Fruit fly (Drosophila melanogaster): ENCODE data around the gene CG42557.
A peak's percentile ranks its signal among the peaks of the same experiment; 100 is the strongest.

Gene CG42557

dm6 chr3R:29978595-29978994 is 45.5 kb downstream of the CG42557 start (continued):
- TF ChIP-seq CG11085 (GFP tag; IDR thresholded peaks at IDR 0.05) (no peak), E2f2 (GFP tag; IDR thresholded peaks at IDR 0.05) (no peak), bsh (GFP tag; optimal IDR thresholded peaks at IDR 0.05) (no peak), Kr (GFP tag; optimal IDR thresholded peaks at IDR 0.05) (no peak), Sry-β (GFP tag; optimal IDR thresholded peaks at IDR 0.05) (no peak), B-H1 (GFP tag; IDR thresholded peaks at IDR 0.05) (no peak), HHEX (GFP tag; optimal IDR thresholded peaks at IDR 0.05) (peak; percentile 41), CG7556 (GFP tag; optimal IDR thresholded peaks at IDR 0.05) (peak; percentile 34), ewg (GFP tag; optimal IDR thresholded peaks at IDR 0.05) (no peak), esg (GFP tag; conservative IDR thresholded peaks at IDR 0.05) (no peak), Usf (GFP tag; optimal IDR thresholded peaks at IDR 0.05) (no peak), CG17186 (GFP tag; optimal IDR thresholded peaks at IDR 0.05) (no peak), Hr51 (GFP tag; optimal IDR thresholded peaks at IDR 0.05) (peak in 1 of 2 experiments; percentile 48), dmrt11E (tag; optimal IDR thresholded peaks at IDR 0.05) (no peak), CG10321 (GFP tag; IDR thresholded peaks at IDR 0.05) (no peak), danr (GFP tag; IDR thresholded peaks at IDR 0.05) (0 out of 2 replicates have a peak, but pooled peaks have one; percentile 27), CG13123 (GFP tag; optimal IDR thresholded peaks at IDR 0.05) (no peak), yki (optimal IDR thresholded peaks at IDR 0.05) (no peak), ERR (GFP tag; optimal IDR thresholded peaks at IDR 0.05) (no peak), CG10431 (GFP tag; optimal IDR thresholded peaks at IDR 0.05) (no peak), cato (GFP tag; optimal IDR thresholded peaks at IDR 0.05; ENCODE audit: borderline replicate concordance) (no peak), Nf-YB (GFP tag; optimal IDR thresholded peaks at IDR 0.05) (no peak), CG17359 (tag; optimal IDR thresholded peaks at IDR 0.05) (peak; percentile 59), CG13624 (GFP tag; optimal IDR thresholded peaks at IDR 0.05) (no peak), tll (GFP tag; optimal IDR thresholded peaks at IDR 0.05) (no peak), Asciz (GFP tag; optimal IDR thresholded peaks at IDR 0.05) (no peak), D19A (tag; optimal IDR thresholded peaks at IDR 0.05) (no peak), CG6765 (GFP tag; optimal IDR thresholded peaks at IDR 0.05) (no peak), CG17568 (GFP tag; optimal IDR thresholded peaks at IDR 0.05) (no peak), crc (GFP tag; optimal IDR thresholded peaks at IDR 0.05) (no peak), CG7839 (tag; optimal IDR thresholded peaks at IDR 0.05) (peak; percentile 31), CG30020 (tag; optimal IDR thresholded peaks at IDR 0.05) (no peak), CG10959 (GFP tag; IDR thresholded peaks at IDR 0.05) (no peak), Camta (GFP tag; optimal IDR thresholded peaks at IDR 0.05) (no peak), gcm2 (GFP tag; optimal IDR thresholded peaks at IDR 0.05) (no peak), Fer2 (tag; optimal IDR thresholded peaks at IDR 0.05) (no peak), Xbp1 (GFP tag; optimal IDR thresholded peaks at IDR 0.05) (peak; percentile 6), BEAF-32 (GFP tag; optimal IDR thresholded peaks at IDR 0.05) (no peak), CG5245 (GFP tag; optimal IDR thresholded peaks at IDR 0.05) (no peak), CG6254 (GFP tag; optimal IDR thresholded peaks at IDR 0.05) (no peak), jigr1 (GFP tag; IDR thresholded peaks at IDR 0.05) (no peak), CG31441 (GFP tag; IDR thresholded peaks at IDR 0.05) (peak; percentile 10; the same call in 1 of the 2 replicates), gce (GFP tag; IDR thresholded peaks at IDR 0.05) (peak; percentile 45; the same call in 1 of the 3 replicates), CG10979 (tag; optimal IDR thresholded peaks at IDR 0.05) (no peak), Hand (GFP tag; optimal IDR thresholded peaks at IDR 0.05) (peak; percentile 43), Atf6 (GFP tag; IDR thresholded peaks at IDR 0.05) (no peak), scrt (GFP tag; optimal IDR thresholded peaks at IDR 0.05) (peak; percentile 32), sob (GFP tag; IDR thresholded peaks at IDR 0.05) (no peak), CG1024 (GFP tag; IDR thresholded peaks at IDR 0.05) (no peak), Poxn (GFP tag; IDR thresholded peaks at IDR 0.05) (no peak), CG31388 (GFP tag; optimal IDR thresholded peaks at IDR 0.05) (no peak)
